Worm (Caenorhabditis elegans): ENCODE data around the gene F09C12.8.
A peak's percentile ranks its signal among the peaks of the same experiment; 100 is the strongest.

Gene F09C12.8

DNA sequence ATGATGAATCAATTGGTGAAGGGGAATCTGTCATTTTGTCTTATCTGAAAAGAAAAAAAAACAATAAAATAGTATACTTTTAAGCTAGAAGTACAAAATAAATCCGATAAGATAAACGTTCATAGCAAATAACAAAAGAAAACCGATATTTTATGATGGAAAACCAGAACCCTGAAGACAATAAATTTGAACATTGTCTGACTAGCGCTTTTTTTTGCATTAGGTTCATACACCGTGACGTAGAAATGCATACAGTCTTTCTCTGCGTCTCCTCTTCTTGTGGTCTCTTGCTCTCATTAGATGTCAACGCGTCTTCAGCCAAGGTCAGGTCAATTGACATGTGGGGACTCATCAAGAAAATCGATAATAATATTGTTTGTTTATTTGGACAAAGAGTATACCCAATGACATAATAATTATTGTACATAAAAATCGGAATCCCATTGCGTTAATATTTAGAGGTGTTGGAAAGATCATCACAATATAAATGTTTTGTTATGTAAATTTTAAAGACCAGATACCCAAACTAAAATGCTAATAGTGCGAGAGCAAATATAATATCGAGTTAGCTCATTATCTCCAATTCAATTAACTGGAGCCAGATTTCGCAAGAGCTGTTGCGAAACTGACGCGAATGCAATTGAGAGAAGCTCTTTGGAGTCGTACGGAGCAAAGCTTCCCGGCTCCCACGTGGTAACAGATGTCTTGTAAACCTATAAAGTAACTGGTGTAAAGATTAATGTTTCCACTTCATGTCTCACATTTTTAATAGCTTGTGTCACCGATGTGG lies 30.9 kb upstream of the F09C12.8 start, which contains the start of gene dsh-2:
Gene dsh-2 (minus strand): TSS at position 51 of the 790 bp plus-strand sequence.
- TF ChIP-seq zip-11 (GFP tag; IDR thresholded peaks at IDR 0.05) (no peak), nhr-42 (GFP tag; IDR thresholded peaks at IDR 0.05) (no peak), dmd-6 (GFP tag; IDR thresholded peaks at IDR 0.05) (peak; percentile 13; the same call in 1 of the 2 replicates), Y48G9A.11 (GFP tag; IDR thresholded peaks at IDR 0.05) (no peak), set-16 (GFP tag; IDR thresholded peaks at IDR 0.05) (no peak), lsy-2 (tag; optimal IDR thresholded peaks at IDR 0.05) (peak in 1 of 2 experiments; percentile 73), mdt-29 (GFP tag; IDR thresholded peaks at IDR 0.05) (no peak), ZK546.5 (tag; optimal IDR thresholded peaks at IDR 0.05) (no peak), nhr-77 (tag; optimal IDR thresholded peaks at IDR 0.05) (no peak), Y105C5A.15 (GFP tag; IDR thresholded peaks at IDR 0.05) (no peak), daf-16 (GFP tag; optimal IDR thresholded peaks at IDR 0.05) (no peak), daf-16 (tag; optimal IDR thresholded peaks at IDR 0.05) (peak; percentile 50), F10B5.3 (tag; optimal IDR thresholded peaks at IDR 0.05) (no peak), lim-7 (GFP tag; IDR thresholded peaks at IDR 0.05) (no peak), madf-9 (GFP tag; conservative IDR thresholded peaks at IDR 0.05) (no peak), jun-1 (tag; optimal IDR thresholded peaks at IDR 0.05) (no peak), nhr-102 (tag; optimal IDR thresholded peaks at IDR 0.05) (no peak), zfp-2 (tag; optimal IDR thresholded peaks at IDR 0.05) (no peak), ceh-32 (tag; optimal IDR thresholded peaks at IDR 0.05; ENCODE audit: poor library complexity) (no peak), spr-3 (GFP tag; optimal IDR thresholded peaks at IDR 0.05) (no peak), lin-15B (tag; optimal IDR thresholded peaks at IDR 0.05) (no peak), hlh-30 (tag; optimal IDR thresholded peaks at IDR 0.05; ENCODE audit: insufficient read depth) (peak; percentile 84), gei-8 (GFP tag; optimal IDR thresholded peaks at IDR 0.05) (no peak), nhr-111 (GFP tag; optimal IDR thresholded peaks at IDR 0.05) (no peak), T20F7.1 (GFP tag; optimal IDR thresholded peaks at IDR 0.05) (no peak), unc-62 (GFP tag; optimal IDR thresholded peaks at IDR 0.05 in 1 of 2) (peak in 1 of 2 experiments; percentile 92), unc-62 (tag; optimal IDR thresholded peaks at IDR 0.05) (no peak), D1046.2 (GFP tag; IDR thresholded peaks at IDR 0.05) (no peak), R02D3.7 (tag; optimal IDR thresholded peaks at IDR 0.05) (no peak), lin-13 (GFP tag; optimal IDR thresholded peaks at IDR 0.05) (peak; percentile 34), egl-43 (GFP tag; IDR thresholded peaks at IDR 0.05) (no peak), nhr-6 (tag; optimal IDR thresholded peaks at IDR 0.05) (peak; percentile 57), nhr-28 (tag; optimal IDR thresholded peaks at IDR 0.05) (peak; percentile 42), aly-2 (tag; optimal IDR thresholded peaks at IDR 0.05) (no peak), zfp-3 (GFP tag; conservative IDR thresholded peaks at IDR 0.05) (no peak), vab-7 (GFP tag; IDR thresholded peaks at IDR 0.05) (no peak), F49E8.2 (tag; optimal IDR thresholded peaks at IDR 0.05; ENCODE audit: borderline replicate concordance) (no peak), nhr-48 (tag; optimal IDR thresholded peaks at IDR 0.05) (no peak), nhr-41 (GFP tag; IDR thresholded peaks at IDR 0.05) (peak; percentile 27; the same call in 1 of the 2 replicates), dve-1 (tag; optimal IDR thresholded peaks at IDR 0.05; ENCODE audit: insufficient read depth) (peak; percentile 70), spr-1 (tag; optimal IDR thresholded peaks at IDR 0.05) (no peak), tra-1 (GFP tag; IDR thresholded peaks at IDR 0.05) (no peak), ztf-7 (tag; optimal IDR thresholded peaks at IDR 0.05) (no peak), madf-5 (GFP tag; IDR thresholded peaks at IDR 0.05) (no peak), dpl-1 (GFP tag; optimal IDR thresholded peaks at IDR 0.05) (peak; percentile 77), hmg-1.1 (GFP tag; IDR thresholded peaks at IDR 0.05) (no peak), ceh-44 (GFP tag; IDR thresholded peaks at IDR 0.05) (no peak), nhr-76 (tag; optimal IDR thresholded peaks at IDR 0.05) (no peak), pha-4 (GFP tag; IDR thresholded peaks at IDR 0.05) (no peak), pha-4 (tag; optimal IDR thresholded peaks at IDR 0.05) (peak; percentile 43), skn-1 (tag; optimal IDR thresholded peaks at IDR 0.05) (no peak)

Data from whole organism, L4 larva.